Fruit fly (Drosophila melanogaster) whole organism, adult: Measurements from ENCODE around the gene dbo.

Experiments used
- CG11617 ChIP-seq: fragments of 200-800 bp; sonication (Bioruptor generic); optimal IDR thresholded peaks from 2 replicates; lab custom pipeline; 2017; ENCODE audit warnings: mild to moderate bottlenecking, missing biosample characterization, missing genetic modification reagents, missing genetic modification characterization
- CG12768 ChIP-seq: fragments of 200-800 bp; sonication (Bioruptor generic); optimal IDR thresholded peaks from 2 replicates; lab custom pipeline; 2017; ENCODE audit warnings: missing biosample characterization, missing genetic modification characterization, mild to moderate bottlenecking, moderate library complexity, missing genetic modification reagents
- CG14711 ChIP-seq: fragments of 200-800 bp; sonication (Bioruptor generic); optimal IDR thresholded peaks from 2 replicates; lab custom pipeline; 2018; ENCODE audit warnings: missing biosample characterization, mild to moderate bottlenecking, missing genetic modification characterization, moderate library complexity
- CG1620 ChIP-seq: fragments of 200-800 bp; sonication (Bioruptor generic); optimal IDR thresholded peaks from 2 replicates; lab custom pipeline; 2016; ENCODE audit warnings: missing biosample characterization, missing genetic modification characterization
- CG33017 ChIP-seq: fragments of 200-800 bp; sonication (Bioruptor generic); optimal IDR thresholded peaks from 2 replicates; lab custom pipeline; 2018; ENCODE audit warnings: missing biosample characterization, mild to moderate bottlenecking, missing genetic modification characterization, moderate library complexity
- CG5204 ChIP-seq: fragments of 200-800 bp; sonication (Bioruptor generic); optimal IDR thresholded peaks from 2 replicates; lab custom pipeline; 2016; ENCODE audit warnings: missing biosample characterization, missing genetic modification characterization
- CG7045 ChIP-seq: fragments of 200-800 bp; sonication (Bioruptor generic); optimal IDR thresholded peaks from 2 replicates; lab custom pipeline; 2017; ENCODE audit warnings: missing biosample characterization, mild to moderate bottlenecking, missing genetic modification characterization
- CG7101 ChIP-seq: fragments of 200-800 bp; sonication (Bioruptor generic); optimal IDR thresholded peaks from 2 replicates; lab custom pipeline; 2018; ENCODE audit warnings: missing biosample characterization, mild to moderate bottlenecking, missing genetic modification characterization, moderate library complexity
- Clk ChIP-seq: fragments of 200-800 bp; sonication (Bioruptor generic); optimal IDR thresholded peaks from 2 replicates; lab custom pipeline; 2017; ENCODE audit warnings: missing biosample characterization, missing genetic modification characterization
- Crg-1 ChIP-seq: fragments of 200-800 bp; sonication (Bioruptor generic); optimal IDR thresholded peaks from 2 replicates; lab custom pipeline; 2016; ENCODE audit warnings: missing biosample characterization, missing genetic modification characterization
- Hr96 ChIP-seq: fragments of 200-800 bp; sonication (Bioruptor generic); optimal IDR thresholded peaks from 2 replicates; lab custom pipeline; 2016; ENCODE audit warnings: missing biosample characterization, missing genetic modification characterization
- Mnt ChIP-seq: fragments of 200-800 bp; sonication (Bioruptor generic); optimal IDR thresholded peaks from 2 replicates; lab custom pipeline; 2016; ENCODE audit warnings: missing biosample characterization, mild to moderate bottlenecking, missing genetic modification characterization
- bab1 ChIP-seq: fragments of 200-800 bp; sonication (Bioruptor generic); optimal IDR thresholded peaks from 3 replicates; lab custom pipeline; 2019; ENCODE audit warnings: missing biosample characterization, mild to moderate bottlenecking, missing genetic modification characterization, moderate library complexity
- cic ChIP-seq: fragments of 200-800 bp; sonication (Bioruptor generic); optimal IDR thresholded peaks from 2 replicates; lab custom pipeline; 2017; ENCODE audit warnings: missing biosample characterization, mild to moderate bottlenecking, missing genetic modification characterization, moderate library complexity
- cnc ChIP-seq, 2 experiments: fragments of >200 bp; optimal IDR thresholded peaks; 2 replicates each; lab custom pipeline; 2017
- kay ChIP-seq: fragments of 200-800 bp; sonication (Bioruptor generic); peaks from one replicate; lab custom pipeline; 2016; ENCODE audit warnings: missing biosample characterization, missing genetic modification characterization, borderline replicate concordance
- ovo ChIP-seq: fragments of 200-800 bp; sonication (Bioruptor generic); optimal IDR thresholded peaks from 2 replicates; lab custom pipeline; 2016; ENCODE audit warnings: missing biosample characterization, missing genetic modification characterization
- pad ChIP-seq: fragments of 200-800 bp; sonication (Bioruptor generic); optimal IDR thresholded peaks from 3 replicates; lab custom pipeline; 2017; ENCODE audit warnings: missing biosample characterization, missing genetic modification characterization, mild to moderate bottlenecking, moderate library complexity, missing genetic modification reagents
- tj ChIP-seq: fragments of 200-800 bp; sonication (Bioruptor generic); optimal IDR thresholded peaks from 3 replicates; lab custom pipeline; 2017; ENCODE audit warnings: missing biosample characterization, mild to moderate bottlenecking, missing genetic modification characterization, moderate library complexity
- toe ChIP-seq: fragments of 200-800 bp; sonication (Bioruptor generic); optimal IDR thresholded peaks from 2 replicates; lab custom pipeline; 2016; ENCODE audit warnings: missing biosample characterization, missing genetic modification characterization

The dbo gene

DNA sequence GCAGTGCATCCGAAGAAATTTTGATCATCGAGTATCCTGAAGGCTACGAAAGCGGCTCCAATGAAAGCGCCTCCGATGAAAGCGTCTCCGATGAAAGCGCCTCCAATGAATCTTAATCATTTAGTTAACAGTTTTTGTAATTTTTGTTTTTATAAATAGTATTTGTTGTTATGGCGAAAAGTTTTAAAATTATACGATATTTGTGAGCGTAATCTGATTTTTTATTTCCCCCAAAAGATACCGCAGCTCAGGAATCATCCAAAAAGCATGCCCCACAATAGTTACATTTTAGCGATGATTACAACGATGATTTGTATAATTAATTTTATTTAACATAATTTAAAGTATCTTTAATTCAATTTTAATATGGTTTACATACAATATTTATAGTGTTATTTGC is 16.9 kb upstream of the dbo start:
- TF ChIP-seq CG7045 (GFP tag; lab: Kevin White, UChicago) (no peak), Hr96 (no peak), Mnt (GFP tag; lab: Kevin White, UChicago) (no peak), toe (GFP tag; lab: Kevin White, UChicago) (no peak), CG33017 (tag; lab: Kevin White, UChicago) (no peak), kay (GFP tag; lab: Kevin White, UChicago) (no peak), bab1 (GFP tag; lab: Kevin White, UChicago) (no peak), pad (GFP tag; lab: Kevin White, UChicago) (no peak), ovo (GFP tag; lab: Kevin White, UChicago) (no peak), Clk (GFP tag; lab: Kevin White, UChicago) (no peak), CG12768 (GFP tag; lab: Kevin White, UChicago) (no peak), cic (no peak), Crg-1 (GFP tag; lab: Kevin White, UChicago) (no peak)

- no peak for TF ChIP-seq CG33017 (tag; lab: Kevin White, UChicago)
- peak; percentile 75 for TF ChIP-seq kay (GFP tag; lab: Kevin White, UChicago)
These were observed 12.7 kb upstream of the dbo start for dm6 chr3L:15813988-15814387.

- peak; percentile 64 for TF ChIP-seq CG7045 (GFP tag; lab: Kevin White, UChicago)
- no peak for TF ChIP-seq toe (GFP tag; lab: Kevin White, UChicago)
- TF ChIP-seq tj (GFP tag; lab: Kevin White, UChicago), result no peak
- peak; percentile 39 for TF ChIP-seq CG12768 (GFP tag; lab: Kevin White, UChicago)
- no peak for TF ChIP-seq ovo (GFP tag; lab: Kevin White, UChicago)
- peak; percentile 43 for TF ChIP-seq CG11617
- TF ChIP-seq Hr96, result no peak
- TF ChIP-seq CG7101, result peak; percentile 47
- TF ChIP-seq Clk (GFP tag; lab: Kevin White, UChicago), result no peak
- no peak for TF ChIP-seq Crg-1 (GFP tag; lab: Kevin White, UChicago)
- TF ChIP-seq CG14711 (tag; lab: Kevin White, UChicago), result peak; percentile 62
- TF ChIP-seq pad (GFP tag; lab: Kevin White, UChicago), result peak; percentile 47
- TF ChIP-seq cnc (optimal IDR thresholded peaks at IDR 0.05; lab: Kevin White, UChicago), result no peak
- TF ChIP-seq CG1620 (GFP tag; lab: Kevin White, UChicago), result no peak
- TF ChIP-seq cic, result no peak
- no peak for TF ChIP-seq Mnt (GFP tag; lab: Kevin White, UChicago)
- no peak for TF ChIP-seq CG5204
- TF ChIP-seq CG33017 (tag; lab: Kevin White, UChicago), result peak; percentile 74
- no peak for TF ChIP-seq bab1 (GFP tag; lab: Kevin White, UChicago)
- TF ChIP-seq kay (GFP tag; lab: Kevin White, UChicago), result peak; percentile 71
These were observed 11.1 kb upstream of the dbo start for dm6 chr3L:15815353-15816142.

DNA sequence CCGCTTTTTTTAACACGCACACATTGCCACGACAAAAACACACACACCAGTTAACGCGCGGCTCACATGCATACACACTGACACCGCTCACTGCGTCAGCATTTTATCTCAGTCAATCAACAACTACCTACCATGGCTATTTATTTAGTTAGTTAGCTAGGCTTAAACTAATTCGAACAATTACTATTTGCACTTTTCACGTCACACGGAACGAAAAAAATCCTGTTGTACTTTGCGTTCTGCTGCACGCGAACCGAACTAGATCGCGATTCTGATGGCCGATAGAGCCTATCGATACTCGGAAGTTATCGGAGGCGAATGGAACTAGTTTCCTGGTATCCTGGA is 10.6 kb upstream of the dbo start, which contains the start of gene fwe:
fwe (minus strand) TSS at position 268 of the 345 bp plus-strand sequence.
- TF ChIP-seq CG5204, result no peak
- peak; percentile 46 for TF ChIP-seq bab1 (GFP tag; lab: Kevin White, UChicago)
- TF ChIP-seq tj (GFP tag; lab: Kevin White, UChicago), result peak; percentile 73
- TF ChIP-seq Mnt (GFP tag; lab: Kevin White, UChicago), result peak; percentile 9
- TF ChIP-seq CG11617, result no peak

DNA sequence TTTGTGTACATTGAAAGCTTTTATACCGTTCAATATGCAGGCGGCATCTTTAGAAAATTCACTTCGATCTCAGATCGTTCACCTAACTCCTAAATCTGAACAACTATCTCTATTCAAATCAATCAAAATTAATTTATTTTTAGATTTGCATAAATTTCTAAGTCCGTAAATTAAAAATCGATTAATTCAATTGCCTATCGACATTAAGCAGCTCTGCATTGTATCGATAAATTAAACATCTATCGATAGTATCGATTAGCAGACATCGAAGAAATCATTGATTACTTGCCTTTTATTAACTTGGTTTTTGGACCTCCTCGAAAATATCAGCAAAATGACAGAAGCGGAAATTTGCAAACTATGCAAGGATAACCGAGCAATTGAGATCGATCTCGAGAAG is 10.0 kb upstream of the dbo start, which contains the start of gene CkIIalpha-i1:
CkIIalpha-i1 (plus strand) TSS at position 266 of the 400 bp plus-strand sequence.
- TF ChIP-seq toe (GFP tag; lab: Kevin White, UChicago), result no peak
- peak; percentile 84 for TF ChIP-seq kay (GFP tag; lab: Kevin White, UChicago)
- TF ChIP-seq CG1620 (GFP tag; lab: Kevin White, UChicago), result no peak
- no peak for TF ChIP-seq Crg-1 (GFP tag; lab: Kevin White, UChicago)
- TF ChIP-seq bab1 (GFP tag; lab: Kevin White, UChicago), result no peak
- TF ChIP-seq ovo (GFP tag; lab: Kevin White, UChicago), result no peak
- TF ChIP-seq cnc (optimal IDR thresholded peaks at IDR 0.05; lab: Kevin White, UChicago), result no peak

DNA sequence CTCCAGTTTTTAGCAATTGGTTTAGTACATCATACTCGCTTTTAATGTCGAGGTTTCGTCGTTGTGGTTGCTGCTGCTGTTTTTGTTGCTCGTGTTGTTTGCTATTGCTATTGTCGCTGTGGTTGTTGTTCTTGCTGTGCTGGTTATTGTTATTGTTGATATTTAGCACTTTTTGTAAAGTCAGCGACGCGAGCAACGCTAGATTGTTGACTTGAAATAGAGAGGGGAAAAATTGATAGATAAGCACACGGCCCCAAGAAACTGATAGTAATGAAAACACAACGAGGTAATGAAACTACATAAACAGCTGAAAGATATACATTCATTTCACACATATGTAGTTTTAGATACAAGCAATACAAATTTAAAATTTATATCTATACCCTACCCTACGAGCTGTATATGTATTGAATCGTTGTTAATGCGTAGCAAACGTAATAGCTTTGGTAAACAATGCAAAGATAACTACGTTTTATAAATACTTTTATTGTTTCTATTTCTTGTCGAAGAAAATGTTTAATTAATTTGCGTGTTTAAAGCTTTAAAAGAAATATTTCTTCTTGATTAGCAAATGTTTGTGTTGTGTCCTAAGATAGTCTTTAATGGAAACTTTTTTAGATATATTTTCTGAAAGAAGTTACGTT is 2.8 kb upstream of the dbo start:
- TF ChIP-seq CG12768 (GFP tag; lab: Kevin White, UChicago), result no peak
- no peak for TF ChIP-seq CG5204
- peak; percentile 89 for TF ChIP-seq kay (GFP tag; lab: Kevin White, UChicago)
- peak; percentile 31 for TF ChIP-seq Mnt (GFP tag; lab: Kevin White, UChicago)
- TF ChIP-seq CG1620 (GFP tag; lab: Kevin White, UChicago), result no peak
- TF ChIP-seq CG7101, result peak; percentile 25
- peak; percentile 51 for TF ChIP-seq tj (GFP tag; lab: Kevin White, UChicago)
- TF ChIP-seq cic, result peak; percentile 68
- peak; percentile 89 for TF ChIP-seq pad (GFP tag; lab: Kevin White, UChicago)
- TF ChIP-seq ovo (GFP tag; lab: Kevin White, UChicago), result peak; percentile 31
- no peak for TF ChIP-seq bab1 (GFP tag; lab: Kevin White, UChicago)
- no peak for TF ChIP-seq toe (GFP tag; lab: Kevin White, UChicago)
